Worm (Caenorhabditis elegans) whole organism, mixed stage, embryonic: ENCODE data around the gene dao-2.

ENCODE experiments used
- blmp-1 ChIP-seq: fragments of 150-350 bp; optimal IDR thresholded peaks from 2 replicates; lab custom pipeline; 2014; ENCODE audit warnings: missing biosample characterization, missing genetic modification characterization
- elt-1 ChIP-seq: sonication (generic microtip); optimal IDR thresholded peaks from 2 replicates; lab custom pipeline; 2017; ENCODE audit warnings: missing genetic modification characterization, mild to moderate bottlenecking, missing compliant biosample characterization, antibody characterized with exemption, moderate library complexity, borderline replicate concordance; ENCODE audit not compliant: insufficient read depth
- mls-2 ChIP-seq: sonication (generic microtip); optimal IDR thresholded peaks from 2 replicates; lab custom pipeline; 2016; ENCODE audit warnings: mild to moderate bottlenecking, missing genetic modification characterization, moderate library complexity, missing compliant biosample characterization
- nhr-12 ChIP-seq: fragments of 150-350 bp; optimal IDR thresholded peaks from 2 replicates; lab custom pipeline; 2014; ENCODE audit warnings: missing biosample characterization, missing genetic modification characterization
- nhr-237 ChIP-seq: fragments of 150-350 bp; optimal IDR thresholded peaks from 2 replicates; lab custom pipeline; 2014; ENCODE audit warnings: missing biosample characterization, missing genetic modification characterization
- pha-4 ChIP-seq: fragments of 150-350 bp; optimal IDR thresholded peaks from 2 replicates; lab custom pipeline; 2018; ENCODE audit warnings: missing biosample characterization, missing genetic modification reagents, missing genetic modification characterization
- snpc-4 ChIP-seq: fragments of 150-350 bp; optimal IDR thresholded peaks from 2 replicates; lab custom pipeline; 2014; ENCODE audit warnings: missing biosample characterization, missing genetic modification characterization
- unc-39 ChIP-seq: fragments of 150-350 bp; optimal IDR thresholded peaks from 2 replicates; lab custom pipeline; 2014; ENCODE audit warnings: missing biosample characterization, missing genetic modification characterization
- unc-62 ChIP-seq: fragments of 150-350 bp; optimal IDR thresholded peaks from 2 replicates; lab custom pipeline; 2014; ENCODE audit warnings: missing biosample characterization, missing genetic modification reagents, missing genetic modification characterization
- ztf-11 ChIP-seq: fragments of 150-350 bp; optimal IDR thresholded peaks from 2 replicates; lab custom pipeline; 2014; ENCODE audit warnings: missing biosample characterization, missing genetic modification characterization

DNA sequence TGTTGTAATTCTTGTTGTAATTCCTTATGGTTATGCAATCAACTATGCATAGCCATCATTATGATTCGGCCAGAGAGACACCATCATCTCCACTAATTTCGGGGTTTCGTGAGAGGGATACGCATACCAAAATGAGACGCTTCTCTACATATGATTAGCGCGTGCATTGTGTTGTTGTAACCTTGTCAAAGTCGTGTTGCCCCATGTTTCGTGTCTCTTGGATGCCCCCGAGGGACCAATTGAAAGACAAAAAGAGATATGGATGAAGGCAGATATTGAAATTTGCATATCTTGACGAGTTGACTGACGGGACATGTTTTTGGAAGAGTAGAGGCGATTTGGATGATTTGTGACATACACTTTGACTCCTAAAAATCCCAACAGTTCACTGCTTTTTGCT is 16.6 kb downstream of the dao-2 start:
- TF ChIP-seq elt-1 (tag; lab: Kevin White, UChicago): no peak
- no peak for TF ChIP-seq blmp-1 (tag; lab: Kevin White, UChicago)
- TF ChIP-seq snpc-4 (tag; lab: Kevin White, UChicago): no peak
- TF ChIP-seq unc-39 (tag; lab: Kevin White, UChicago): no peak
- TF ChIP-seq pha-4 (tag; lab: Kevin White, UChicago): no peak
- TF ChIP-seq ztf-11 (tag; lab: Kevin White, UChicago): peak; percentile 8
- peak; percentile 65 for TF ChIP-seq unc-62
- no peak for TF ChIP-seq nhr-237 (tag; lab: Kevin White, UChicago)
- no peak for TF ChIP-seq nhr-12 (tag; lab: Kevin White, UChicago)
- no peak for TF ChIP-seq mls-2 (tag; lab: Kevin White, UChicago)
